Fruit fly (Drosophila melanogaster) whole organism, embryonic: ENCODE measurements around the gene inaE.
A peak's percentile ranks its signal among the peaks of the same experiment; 100 is the strongest.

ENCODE experiments used
- Awh ChIP-seq: fragments of 200-800 bp; sonication (Bioruptor generic); IDR thresholded peaks from 2 replicates; pipeline ENCODE4, ENCODE4 v1.3.6; 2022; ENCODE audit warnings: missing biosample characterization, missing genetic modification characterization
- CG10979 ChIP-seq: fragments of 200-800 bp; sonication (Bioruptor generic); optimal IDR thresholded peaks from 2 replicates; lab custom pipeline; 2018; ENCODE audit warnings: missing biosample characterization, mild to moderate bottlenecking, missing genetic modification characterization, moderate library complexity
- CG11504 ChIP-seq: fragments of 200-800 bp; sonication (Bioruptor generic); optimal IDR thresholded peaks from 3 replicates; lab custom pipeline; 2019; ENCODE audit warnings: missing biosample characterization, mild to moderate bottlenecking, missing genetic modification characterization, moderate library complexity
- CG14050 ChIP-seq: fragments of 200-800 bp; sonication (Bioruptor generic); IDR thresholded peaks from 3 replicates; pipeline ENCODE4 v1.3.6; 2022; ENCODE audit warnings: missing biosample characterization, missing genetic modification characterization
- CG14667 ChIP-seq: fragments of 200-800 bp; sonication (Bioruptor generic); IDR thresholded peaks from 2 replicates; pipeline ENCODE4 v1.3.6; 2022; ENCODE audit warnings: missing biosample characterization, missing genetic modification characterization
- CG14710 ChIP-seq: fragments of 200-800 bp; sonication (Bioruptor generic); optimal IDR thresholded peaks from 3 replicates; lab custom pipeline; 2019; ENCODE audit warnings: missing biosample characterization, mild to moderate bottlenecking, missing genetic modification characterization, moderate library complexity
- CG15269 ChIP-seq: fragments of 200-800 bp; sonication (Bioruptor generic); optimal IDR thresholded peaks from 2 replicates; lab custom pipeline; 2018; ENCODE audit warnings: missing biosample characterization, mild to moderate bottlenecking, missing genetic modification characterization, moderate library complexity
- CG1529 ChIP-seq: fragments of 200-800 bp; sonication (Bioruptor generic); optimal IDR thresholded peaks from 3 replicates; lab custom pipeline; 2018; ENCODE audit warnings: missing biosample characterization, missing genetic modification characterization
- CG15479 ChIP-seq: fragments of 200-800 bp; sonication (Bioruptor generic); optimal IDR thresholded peaks from 3 replicates; lab custom pipeline; 2019; ENCODE audit warnings: missing biosample characterization, mild to moderate bottlenecking, missing genetic modification characterization, moderate library complexity
- CG15514 ChIP-seq: fragments of 200-800 bp; sonication (Bioruptor generic); optimal IDR thresholded peaks from 3 replicates; lab custom pipeline; 2017; ENCODE audit warnings: missing biosample characterization, missing genetic modification characterization, mild to moderate bottlenecking, moderate library complexity, missing genetic modification reagents
- CG18476 ChIP-seq: fragments of 200-800 bp; sonication (Bioruptor generic); optimal IDR thresholded peaks from 2 replicates; lab custom pipeline; 2016; ENCODE audit warnings: missing biosample characterization, mild to moderate bottlenecking, missing genetic modification characterization
- CG2199 ChIP-seq: fragments of 200-800 bp; sonication (Bioruptor generic); IDR thresholded peaks from 3 replicates; pipeline ENCODE4 v1.3.6; 2022; ENCODE audit warnings: missing biosample characterization, missing genetic modification characterization
- CG2202 ChIP-seq: fragments of 200-800 bp; sonication (Bioruptor generic); optimal IDR thresholded peaks from 2 replicates; lab custom pipeline; 2018; ENCODE audit warnings: missing biosample characterization, mild to moderate bottlenecking, missing genetic modification characterization
- CG34376 ChIP-seq: fragments of 200-800 bp; sonication (Bioruptor generic); optimal IDR thresholded peaks from 2 replicates; lab custom pipeline; 2018; ENCODE audit warnings: missing biosample characterization, mild to moderate bottlenecking, missing genetic modification characterization
- CG34422 ChIP-seq: fragments of 200-800 bp; sonication (Bioruptor generic); IDR thresholded peaks from 3 replicates; pipeline ENCODE4 v1.3.6; 2022; ENCODE audit warnings: missing biosample characterization, missing genetic modification characterization
- CG3726 ChIP-seq: fragments of 200-800 bp; sonication (Bioruptor generic); IDR thresholded peaks from 3 replicates; pipeline ENCODE4, ENCODE4 v1.3.6; 2022; ENCODE audit warnings: missing biosample characterization, missing genetic modification characterization
- CG4282 ChIP-seq: fragments of 200-800 bp; sonication (Bioruptor generic); optimal IDR thresholded peaks from 2 replicates; lab custom pipeline; 2016; ENCODE audit warnings: missing biosample characterization, missing genetic modification characterization
- CG7372 ChIP-seq: fragments of 200-800 bp; sonication (Bioruptor generic); IDR thresholded peaks from 2 replicates; pipeline ENCODE4 v1.3.6; 2022; ENCODE audit warnings: missing biosample characterization, missing genetic modification characterization
- CG9876 ChIP-seq: fragments of 200-800 bp; sonication (Bioruptor generic); optimal IDR thresholded peaks from 2 replicates; lab custom pipeline; 2016; ENCODE audit warnings: missing biosample characterization, missing genetic modification characterization
- CrebB ChIP-seq: fragments of 200-800 bp; sonication (Bioruptor generic); optimal IDR thresholded peaks from 3 replicates; lab custom pipeline; 2018; ENCODE audit warnings: missing biosample characterization, mild to moderate bottlenecking, missing genetic modification characterization
- D ChIP-seq, 2 experiments: fragments of 200-800 bp in 1 of 2; fragments of >200 bp in 1 of 2; sonication (Bioruptor generic) in 1 of 2; optimal IDR thresholded peaks; 2 replicates in 1 of 2; 3 replicates in 1 of 2; lab custom pipeline; 2017; ENCODE audit warnings: mild to moderate bottlenecking in 1 of 2, missing biosample characterization in 1 of 2, missing genetic modification characterization in 1 of 2, missing genetic modification reagents in 1 of 2
- Drgx ChIP-seq: fragments of 200-800 bp; sonication (Bioruptor generic); IDR thresholded peaks from 2 replicates; pipeline ENCODE4 v1.3.6; 2022; ENCODE audit warnings: missing biosample characterization, missing genetic modification characterization
- E2f2 ChIP-seq: fragments of 200-800 bp; sonication (Bioruptor generic); IDR thresholded peaks from 2 replicates; pipeline ENCODE4 v1.3.6; 2022; ENCODE audit warnings: missing biosample characterization, missing genetic modification characterization
- HHEX ChIP-seq: fragments of 200-800 bp; sonication (Bioruptor generic); optimal IDR thresholded peaks from 3 replicates; lab custom pipeline; 2017; ENCODE audit warnings: missing biosample characterization, mild to moderate bottlenecking, missing genetic modification characterization, missing genetic modification reagents
- HLHmδ ChIP-seq: fragments of 200-800 bp; sonication (Bioruptor generic); optimal IDR thresholded peaks from 2 replicates; lab custom pipeline; 2018; ENCODE audit warnings: missing biosample characterization, mild to moderate bottlenecking, missing genetic modification characterization, moderate library complexity
- Med ChIP-seq: fragments of 200-800 bp; sonication (Bioruptor generic); peaks from one replicate; lab custom pipeline; 2016; ENCODE audit warnings: missing biosample characterization, missing genetic modification characterization, mild to moderate bottlenecking, inconsistent platforms, moderate library complexity
- Opbp ChIP-seq: fragments of 200-800 bp; sonication (Bioruptor generic); IDR thresholded peaks from 3 replicates; pipeline ENCODE4 v1.3.6; 2022; ENCODE audit warnings: missing biosample characterization, missing genetic modification characterization; ENCODE audit not compliant: partially characterized antibody
- Pdp1 ChIP-seq, 2 experiments: fragments of 200-800 bp; sonication (Bioruptor generic); optimal IDR thresholded peaks; 3 replicates each; lab custom pipeline; 2016; ENCODE audit warnings: missing biosample characterization in 2 of 2, missing genetic modification characterization in 2 of 2, mild to moderate bottlenecking in 1 of 2, moderate library complexity in 1 of 2
- Sry-β ChIP-seq: fragments of 200-800 bp; sonication (Bioruptor generic); optimal IDR thresholded peaks from 2 replicates; lab custom pipeline; 2018; ENCODE audit warnings: missing biosample characterization, mild to moderate bottlenecking, missing genetic modification characterization, moderate library complexity
- Sry-δ ChIP-seq: fragments of 200-800 bp; sonication (Bioruptor generic); optimal IDR thresholded peaks from 2 replicates; lab custom pipeline; 2016; ENCODE audit warnings: missing biosample characterization, missing genetic modification characterization
- cato ChIP-seq: fragments of 200-800 bp; sonication (Bioruptor generic); optimal IDR thresholded peaks from 2 replicates; lab custom pipeline; 2016; ENCODE audit warnings: missing biosample characterization, missing genetic modification characterization, borderline replicate concordance
- ci ChIP-seq: fragments of 200-800 bp; sonication (Bioruptor generic); IDR thresholded peaks from 3 replicates; pipeline ENCODE4 v1.3.6; 2022; ENCODE audit warnings: missing biosample characterization, missing genetic modification characterization
- corto ChIP-seq: fragments of 200-800 bp; sonication (Bioruptor generic); optimal IDR thresholded peaks from 2 replicates; lab custom pipeline; 2016; ENCODE audit warnings: missing biosample characterization, mild to moderate bottlenecking, missing genetic modification characterization, moderate library complexity
- dan ChIP-seq: fragments of 200-800 bp; sonication (Bioruptor generic); IDR thresholded peaks from 2 replicates; pipeline ENCODE4 v1.3.6; 2022; ENCODE audit warnings: missing biosample characterization, missing genetic modification characterization
- dm ChIP-seq: fragments of 200-800 bp; sonication (Bioruptor generic); optimal IDR thresholded peaks from 3 replicates; lab custom pipeline; 2016; ENCODE audit warnings: missing biosample characterization, missing genetic modification characterization
- dmrt11E ChIP-seq: fragments of 200-800 bp; sonication (Bioruptor generic); optimal IDR thresholded peaks from 3 replicates; lab custom pipeline; 2018; ENCODE audit warnings: missing biosample characterization, mild to moderate bottlenecking, missing genetic modification characterization, moderate library complexity
- ewg ChIP-seq: fragments of 200-800 bp; sonication (Bioruptor generic); optimal IDR thresholded peaks from 3 replicates; lab custom pipeline; 2017; ENCODE audit warnings: mild to moderate bottlenecking, missing biosample characterization, missing genetic modification reagents, missing genetic modification characterization
- gt ChIP-seq: fragments of 200-800 bp; sonication (Bioruptor generic); IDR thresholded peaks from 2 replicates; pipeline ENCODE4 v1.3.6; 2022; ENCODE audit warnings: missing biosample characterization, missing genetic modification characterization
- klu ChIP-seq: fragments of 200-800 bp; sonication (Bioruptor generic); IDR thresholded peaks from 2 replicates; pipeline ENCODE4 v1.3.6; 2022; ENCODE audit warnings: missing biosample characterization, missing genetic modification characterization
- onecut ChIP-seq: fragments of 200-800 bp; sonication (Bioruptor generic); IDR thresholded peaks from 2 replicates; pipeline ENCODE4 v1.3.6; 2022; ENCODE audit warnings: missing biosample characterization, missing genetic modification characterization
- org-1 ChIP-seq: fragments of 200-800 bp; sonication (Bioruptor generic); optimal IDR thresholded peaks from 2 replicates; lab custom pipeline; 2017; ENCODE audit warnings: missing biosample characterization, missing genetic modification characterization
- pros ChIP-seq: fragments of 200-800 bp; sonication (Bioruptor generic); optimal IDR thresholded peaks from 3 replicates; lab custom pipeline; 2019; ENCODE audit warnings: missing biosample characterization, mild to moderate bottlenecking, missing genetic modification characterization, moderate library complexity
- pum ChIP-seq: fragments of 200-800 bp; sonication (Bioruptor generic); optimal IDR thresholded peaks from 2 replicates; lab custom pipeline; 2016; ENCODE audit warnings: missing biosample characterization, missing genetic modification characterization
- sd ChIP-seq: fragments of 200-800 bp; sonication (Bioruptor generic); optimal IDR thresholded peaks from 3 replicates; lab custom pipeline; 2018; ENCODE audit warnings: missing biosample characterization, mild to moderate bottlenecking, missing genetic modification characterization, moderate library complexity
- slou ChIP-seq: fragments of 200-800 bp; sonication (Bioruptor generic); optimal IDR thresholded peaks from 3 replicates; lab custom pipeline; 2016; ENCODE audit warnings: missing biosample characterization, missing genetic modification characterization
- sqz ChIP-seq: fragments of 200-800 bp; sonication (Bioruptor generic); optimal IDR thresholded peaks from 3 replicates; lab custom pipeline; 2018; ENCODE audit warnings: missing biosample characterization, mild to moderate bottlenecking, missing genetic modification characterization
- sr ChIP-seq: fragments of 200-800 bp; sonication (Bioruptor generic); IDR thresholded peaks from 3 replicates; pipeline ENCODE4 v1.3.6; 2022; ENCODE audit warnings: missing biosample characterization, missing genetic modification characterization
- tll ChIP-seq, 2 experiments: fragments of 200-800 bp in 1 of 2; fragments of >200 bp in 1 of 2; sonication (Bioruptor generic) in 1 of 2; optimal IDR thresholded peaks; 2 replicates each; lab custom pipeline; 2017 to 2019; ENCODE audit warnings: missing biosample characterization in 2 of 2, missing genetic modification characterization in 2 of 2, mild to moderate bottlenecking in 1 of 2, moderate library complexity in 1 of 2
- ttk ChIP-seq: fragments of 200-800 bp; sonication (Bioruptor generic); IDR thresholded peaks from 2 replicates; pipeline ENCODE4 v2.1.2; 2022; ENCODE audit warnings: missing biosample characterization, missing genetic modification characterization

The inaE gene

dm6 chrX:13804398-13804797 lies 20.9 kb downstream of the inaE start:
- TF ChIP-seq org-1 (no peak), gt (no peak), Opbp (GFP tag; lab: Robert Waterston, UW) (no peak), CG7372 (GFP tag; lab: Robert Waterston, UW) (no peak), CG15479 (GFP tag; lab: Kevin White, UChicago) (peak; percentile 57), Med (GFP tag; lab: Kevin White, UChicago) (no peak), corto (GFP tag; lab: Kevin White, UChicago) (no peak), pum (GFP tag; lab: Kevin White, UChicago) (no peak), CG15514 (GFP tag; lab: Kevin White, UChicago) (no peak), CG34376 (GFP tag; lab: Kevin White, UChicago) (peak; percentile 14), sqz (no peak), Sry-δ (GFP tag; lab: Kevin White, UChicago) (no peak), CG4282 (GFP tag; lab: Kevin White, UChicago) (no peak)
- TF ChIP-seq, all 482 proteins: peak for 2

- TF ChIP-seq dm (GFP tag; lab: Kevin White, UChicago), result peak; percentile 2
- TF ChIP-seq klu (GFP tag; lab: Robert Waterston, UW), result no peak
- TF ChIP-seq CG18476, result no peak
- TF ChIP-seq cato, result no peak
- TF ChIP-seq ci, result 0 out of 3 replicates have a peak, but pooled peaks have one; percentile 19
- TF ChIP-seq sr, result peak; percentile 48; the same call in 1 of the 3 replicates
- no peak for TF ChIP-seq CrebB (tag; lab: Kevin White, UChicago)
- TF ChIP-seq Sry-β (GFP tag; lab: Kevin White, UChicago), result peak; percentile 12
- TF ChIP-seq ttk, result peak; percentile 27; the same call in 1 of the 2 replicates
- TF ChIP-seq HLHmδ (GFP tag; lab: Kevin White, UChicago), result peak; percentile 25
- TF ChIP-seq slou, result no peak
- no peak for TF ChIP-seq pros (GFP tag; lab: Kevin White, UChicago)
- no peak for TF ChIP-seq CG3726 (GFP tag; lab: Robert Waterston, UW)
- no peak for TF ChIP-seq ewg (GFP tag; lab: Kevin White, UChicago)
- peak; percentile 32 for TF ChIP-seq CG14710 (tag; lab: Kevin White, UChicago)
- 0 out of 3 replicates have a peak, but pooled peaks have one; percentile 66 for TF ChIP-seq CG2199 (GFP tag; lab: Robert Waterston, UW)
- peak; percentile 16 for TF ChIP-seq dmrt11E (tag; lab: Kevin White, UChicago)
- no peak for TF ChIP-seq CG15269
- TF ChIP-seq CG34422 (GFP tag; lab: Robert Waterston, UW), result no peak
- TF ChIP-seq tll (GFP tag; optimal IDR thresholded peaks at IDR 0.05; lab: Kevin White, UChicago), result peak in 1 of 2 experiments; percentile 47
- 0 out of 2 replicates have a peak, but pooled peaks have one; percentile 14 for TF ChIP-seq onecut (GFP tag; lab: Robert Waterston, UW)
- no peak for TF ChIP-seq sd
- TF ChIP-seq CG2202 (tag; lab: Kevin White, UChicago), result peak; percentile 2
- TF ChIP-seq E2f2, result peak; percentile 11; the same call in 1 of the 2 replicates
- peak; percentile 28 for TF ChIP-seq CG9876 (GFP tag; lab: Kevin White, UChicago)
- 0 out of 2 replicates have a peak, but pooled peaks have one; percentile 14 for TF ChIP-seq Awh
- peak; percentile 15 for TF ChIP-seq CG10979 (tag; lab: Kevin White, UChicago)
- TF ChIP-seq CG14667 (GFP tag; lab: Robert Waterston, UW), result no peak
- TF ChIP-seq CG14050, result no peak
- no peak for TF ChIP-seq dan (GFP tag; lab: Robert Waterston, UW)
- no peak for TF ChIP-seq HHEX (GFP tag; lab: Kevin White, UChicago)
- TF ChIP-seq CG11504 (tag; lab: Kevin White, UChicago), result no peak
- TF ChIP-seq D (optimal IDR thresholded peaks at IDR 0.05; lab: Kevin White, UChicago), result peak; percentile 32
- TF ChIP-seq D (GFP tag; optimal IDR thresholded peaks at IDR 0.05; lab: Kevin White, UChicago), result no peak
- peak in 1 of 2 experiments; percentile 65 for TF ChIP-seq Pdp1 (GFP tag; optimal IDR thresholded peaks at IDR 0.05; lab: Kevin White, UChicago)
- 0 out of 2 replicates have a peak, but pooled peaks have one; percentile 6 for TF ChIP-seq Drgx (GFP tag; lab: Robert Waterston, UW)
- TF ChIP-seq CG1529, result no peak
These were observed 22.0 kb downstream of the inaE start for dm6 chrX:13805554-13805953.
